Fruit fly (Drosophila melanogaster) whole organism, embryonic: ENCODE data around the gene und.

ENCODE experiments used
- Atf-2 ChIP-seq: fragments of 200-800 bp; sonication (Bioruptor generic); optimal IDR thresholded peaks from 2 replicates; lab custom pipeline; 2016; ENCODE audit warnings: missing biosample characterization, missing genetic modification characterization
- Awh ChIP-seq: fragments of 200-800 bp; sonication (Bioruptor generic); IDR thresholded peaks from 2 replicates; pipeline ENCODE4, ENCODE4 v1.3.6; 2022; ENCODE audit warnings: missing biosample characterization, missing genetic modification characterization
- CG1024 ChIP-seq: fragments of 200-800 bp; sonication (Bioruptor generic); IDR thresholded peaks from 2 replicates; pipeline ENCODE4 v1.3.6; 2022; ENCODE audit warnings: missing biosample characterization, missing genetic modification characterization
- CG10321 ChIP-seq: fragments of 200-800 bp; sonication (Bioruptor generic); IDR thresholded peaks from 2 replicates; pipeline ENCODE4 v1.3.6; 2022; ENCODE audit warnings: missing biosample characterization, missing genetic modification characterization
- CG10979 ChIP-seq: fragments of 200-800 bp; sonication (Bioruptor generic); optimal IDR thresholded peaks from 2 replicates; lab custom pipeline; 2018; ENCODE audit warnings: missing biosample characterization, mild to moderate bottlenecking, missing genetic modification characterization, moderate library complexity
- CG12299 ChIP-seq: fragments of 200-800 bp; sonication (Bioruptor generic); optimal IDR thresholded peaks from 2 replicates; lab custom pipeline; 2018; ENCODE audit warnings: missing biosample characterization, mild to moderate bottlenecking, missing genetic modification characterization
- CG15601 ChIP-seq: fragments of 200-800 bp; sonication (Bioruptor generic); optimal IDR thresholded peaks from 3 replicates; lab custom pipeline; 2019; ENCODE audit warnings: missing biosample characterization, mild to moderate bottlenecking, missing genetic modification characterization, moderate library complexity
- CG18599 ChIP-seq: fragments of 200-800 bp; sonication (Bioruptor generic); optimal IDR thresholded peaks from 3 replicates; lab custom pipeline; 2017; ENCODE audit warnings: missing biosample characterization, missing genetic modification characterization, mild to moderate bottlenecking, moderate library complexity, missing genetic modification reagents
- CG18619 ChIP-seq: fragments of 200-800 bp; sonication (Bioruptor generic); optimal IDR thresholded peaks from 3 replicates; lab custom pipeline; 2017; ENCODE audit warnings: missing biosample characterization, mild to moderate bottlenecking, missing genetic modification characterization
- CG30431 ChIP-seq: fragments of 200-800 bp; sonication (Bioruptor generic); optimal IDR thresholded peaks from 2 replicates; lab custom pipeline; 2017; ENCODE audit warnings: missing biosample characterization, missing genetic modification characterization
- CG34224 ChIP-seq: fragments of 200-800 bp; sonication (Bioruptor generic); IDR thresholded peaks from 3 replicates; pipeline ENCODE4 v1.3.6; 2022; ENCODE audit warnings: missing biosample characterization, missing genetic modification characterization; ENCODE audit not compliant: partially characterized antibody
- CG6689 ChIP-seq: fragments of 200-800 bp; sonication (Bioruptor generic); IDR thresholded peaks from 2 replicates; pipeline ENCODE4 v1.3.6; 2022; ENCODE audit warnings: missing biosample characterization, missing genetic modification characterization
- CG6791 ChIP-seq: fragments of 200-800 bp; sonication (Bioruptor generic); IDR thresholded peaks from 3 replicates; pipeline ENCODE4 v1.3.6; 2022; ENCODE audit warnings: missing biosample characterization, missing genetic modification characterization; ENCODE audit not compliant: partially characterized antibody
- CG7357 ChIP-seq: fragments of 200-800 bp; sonication (Bioruptor generic); IDR thresholded peaks from 3 replicates; pipeline ENCODE4 v1.3.6; 2022; ENCODE audit warnings: missing biosample characterization, missing genetic modification characterization
- CG7786 ChIP-seq: fragments of 200-800 bp; sonication (Bioruptor generic); optimal IDR thresholded peaks from 2 replicates; lab custom pipeline; 2016; ENCODE audit warnings: missing biosample characterization, missing genetic modification characterization
- CHES-1-like ChIP-seq: fragments of 200-800 bp; sonication (Bioruptor generic); optimal IDR thresholded peaks from 2 replicates; lab custom pipeline; 2016; ENCODE audit warnings: missing biosample characterization, missing genetic modification characterization
- Drgx ChIP-seq: fragments of 200-800 bp; sonication (Bioruptor generic); IDR thresholded peaks from 2 replicates; pipeline ENCODE4 v1.3.6; 2022; ENCODE audit warnings: missing biosample characterization, missing genetic modification characterization
- GATAe ChIP-seq: fragments of 200-800 bp; sonication (Bioruptor generic); conservative IDR thresholded peaks from 2 replicates; pipeline ENCODE4 v1.3.6; 2022; ENCODE audit warnings: missing biosample characterization, missing genetic modification characterization
- Gug ChIP-seq: fragments of 200-800 bp; sonication (Bioruptor generic); IDR thresholded peaks from 4 replicates; pipeline ENCODE4 v1.3.6; 2022; ENCODE audit warnings: missing biosample characterization, missing genetic modification characterization
- HLH4C ChIP-seq: fragments of 200-800 bp; sonication (Bioruptor generic); IDR thresholded peaks from 3 replicates; pipeline ENCODE4 v1.3.6; 2022; ENCODE audit warnings: missing biosample characterization, missing genetic modification characterization; ENCODE audit not compliant: partially characterized antibody
- HLHmδ ChIP-seq: fragments of 200-800 bp; sonication (Bioruptor generic); optimal IDR thresholded peaks from 2 replicates; lab custom pipeline; 2018; ENCODE audit warnings: missing biosample characterization, mild to moderate bottlenecking, missing genetic modification characterization, moderate library complexity
- Lim3 ChIP-seq: fragments of 200-800 bp; sonication (Bioruptor generic); IDR thresholded peaks from 2 replicates; pipeline ENCODE4 v1.3.6; 2022; ENCODE audit warnings: missing biosample characterization, missing genetic modification characterization
- MESR4 ChIP-seq: fragments of 200-800 bp; sonication (Bioruptor generic); optimal IDR thresholded peaks from 2 replicates; lab custom pipeline; 2018; ENCODE audit warnings: missing biosample characterization, mild to moderate bottlenecking, missing genetic modification characterization, moderate library complexity
- NC2β ChIP-seq: fragments of 200-800 bp; sonication (Bioruptor generic); optimal IDR thresholded peaks from 2 replicates; lab custom pipeline; 2016; ENCODE audit warnings: missing biosample characterization, missing genetic modification characterization
- Oli ChIP-seq: fragments of 200-800 bp; sonication (Bioruptor generic); optimal IDR thresholded peaks from 2 replicates; lab custom pipeline; 2018; ENCODE audit warnings: missing biosample characterization, mild to moderate bottlenecking, missing genetic modification characterization, moderate library complexity
- Opbp ChIP-seq: fragments of 200-800 bp; sonication (Bioruptor generic); IDR thresholded peaks from 3 replicates; pipeline ENCODE4 v1.3.6; 2022; ENCODE audit warnings: missing biosample characterization, missing genetic modification characterization; ENCODE audit not compliant: partially characterized antibody
- Ravus ChIP-seq: fragments of 200-800 bp; sonication (Bioruptor generic); IDR thresholded peaks from 2 replicates; pipeline ENCODE4 v1.3.6; 2022; ENCODE audit warnings: missing biosample characterization, missing genetic modification characterization
- Rfx ChIP-seq: fragments of 200-800 bp; sonication (Bioruptor generic); IDR thresholded peaks from 2 replicates; pipeline ENCODE4 v1.3.6; 2022; ENCODE audit warnings: missing biosample characterization, missing genetic modification characterization
- TFAM ChIP-seq: fragments of 200-800 bp; sonication (Bioruptor generic); optimal IDR thresholded peaks from 2 replicates; lab custom pipeline; 2017; ENCODE audit warnings: missing biosample characterization, missing genetic modification characterization, inconsistent platforms
- bbx ChIP-seq: fragments of 200-800 bp; sonication (Bioruptor generic); IDR thresholded peaks from 2 replicates; pipeline ENCODE4 v1.3.6; 2022; ENCODE audit warnings: missing biosample characterization, missing genetic modification characterization; ENCODE audit not compliant: partially characterized antibody
- chinmo ChIP-seq: fragments of 200-800 bp; sonication (Bioruptor generic); IDR thresholded peaks from 4 replicates; pipeline ENCODE4 v1.3.6; 2022; ENCODE audit warnings: missing biosample characterization, missing genetic modification characterization; ENCODE audit not compliant: partially characterized antibody
- crc ChIP-seq: fragments of 200-800 bp; sonication (Bioruptor generic); optimal IDR thresholded peaks from 2 replicates; lab custom pipeline; 2016; ENCODE audit warnings: missing biosample characterization, missing genetic modification characterization
- crol ChIP-seq: fragments of 200-800 bp; sonication (Bioruptor generic); IDR thresholded peaks from 2 replicates; pipeline ENCODE4 v1.3.6; 2022; ENCODE audit warnings: missing biosample characterization, missing genetic modification characterization
- crp ChIP-seq, 2 experiments: fragments of 200-800 bp; sonication (Bioruptor generic); optimal IDR thresholded peaks; 2 replicates in 1 of 2; 3 replicates in 1 of 2; lab custom pipeline; 2017; ENCODE audit warnings: missing biosample characterization in 2 of 2, missing genetic modification characterization in 2 of 2, mild to moderate bottlenecking in 1 of 2, moderate library complexity in 1 of 2
- cwo ChIP-seq: fragments of 200-800 bp; sonication (Bioruptor generic); optimal IDR thresholded peaks from 3 replicates; lab custom pipeline; 2017; ENCODE audit warnings: missing biosample characterization, missing genetic modification characterization, mild to moderate bottlenecking, moderate library complexity, missing genetic modification reagents
- dm ChIP-seq: fragments of 200-800 bp; sonication (Bioruptor generic); optimal IDR thresholded peaks from 3 replicates; lab custom pipeline; 2016; ENCODE audit warnings: missing biosample characterization, missing genetic modification characterization
- fd102C ChIP-seq: fragments of 200-800 bp; sonication (Bioruptor generic); optimal IDR thresholded peaks from 2 replicates; lab custom pipeline; 2018; ENCODE audit warnings: missing biosample characterization, mild to moderate bottlenecking, missing genetic modification characterization, moderate library complexity
- fd96Cb ChIP-seq: fragments of 200-800 bp; sonication (Bioruptor generic); optimal IDR thresholded peaks from 2 replicates; lab custom pipeline; 2018; ENCODE audit warnings: missing biosample characterization, mild to moderate bottlenecking, missing genetic modification characterization, moderate library complexity
- fu2 ChIP-seq: fragments of 200-800 bp; sonication (Bioruptor generic); optimal IDR thresholded peaks from 2 replicates; lab custom pipeline; 2016; ENCODE audit warnings: missing biosample characterization, missing genetic modification characterization
- gsb ChIP-seq: fragments of 200-800 bp; sonication (Bioruptor generic); IDR thresholded peaks from 2 replicates; pipeline ENCODE4 v1.3.6; 2022; ENCODE audit warnings: missing biosample characterization, missing genetic modification characterization
- lola ChIP-seq, 3 experiments: fragments of >200 bp in 2 of 3; fragments of 200-800 bp in 1 of 3; sonication (Bioruptor generic) in 1 of 3; optimal IDR thresholded peaks; 2 replicates each; lab custom pipeline; 2017 to 2019; ENCODE audit warnings: missing biosample characterization in 3 of 3, missing genetic modification characterization in 3 of 3, mild to moderate bottlenecking in 1 of 3, moderate library complexity in 1 of 3
- scrt ChIP-seq: fragments of 200-800 bp; sonication (Bioruptor generic); optimal IDR thresholded peaks from 2 replicates; lab custom pipeline; 2018; ENCODE audit warnings: missing biosample characterization, mild to moderate bottlenecking, missing genetic modification characterization, moderate library complexity
- sd ChIP-seq: fragments of 200-800 bp; sonication (Bioruptor generic); optimal IDR thresholded peaks from 3 replicates; lab custom pipeline; 2018; ENCODE audit warnings: missing biosample characterization, mild to moderate bottlenecking, missing genetic modification characterization, moderate library complexity
- sug ChIP-seq: fragments of 200-800 bp; optimal IDR thresholded peaks from 2 replicates; lab custom pipeline; 2019; ENCODE audit warnings: missing biosample characterization, mild to moderate bottlenecking, missing genetic modification characterization, moderate library complexity
- tin ChIP-seq: fragments of 200-800 bp; sonication (Bioruptor generic); optimal IDR thresholded peaks from 3 replicates; lab custom pipeline; 2016; ENCODE audit warnings: missing biosample characterization, missing genetic modification characterization
- trem ChIP-seq: fragments of 200-800 bp; optimal IDR thresholded peaks from 3 replicates; lab custom pipeline; 2019; ENCODE audit warnings: missing biosample characterization, mild to moderate bottlenecking, missing genetic modification characterization, moderate library complexity
- ttk ChIP-seq: fragments of 200-800 bp; sonication (Bioruptor generic); IDR thresholded peaks from 2 replicates; pipeline ENCODE4 v2.1.2; 2022; ENCODE audit warnings: missing biosample characterization, missing genetic modification characterization
- unc-4 ChIP-seq: fragments of 200-800 bp; sonication (Bioruptor generic); IDR thresholded peaks from 2 replicates; pipeline ENCODE4 v1.3.6; 2022; ENCODE audit warnings: missing biosample characterization, missing genetic modification characterization; ENCODE audit not compliant: partially characterized antibody
- unpg ChIP-seq: fragments of 200-800 bp; sonication (Bioruptor generic); optimal IDR thresholded peaks from 3 replicates; lab custom pipeline; 2018; ENCODE audit warnings: missing biosample characterization, mild to moderate bottlenecking, missing genetic modification characterization, moderate library complexity
- zfh2 ChIP-seq: fragments of 200-800 bp; sonication (Bioruptor generic); optimal IDR thresholded peaks from 2 replicates; lab custom pipeline; 2016; ENCODE audit warnings: missing biosample characterization, missing genetic modification characterization

Gene und

DNA sequence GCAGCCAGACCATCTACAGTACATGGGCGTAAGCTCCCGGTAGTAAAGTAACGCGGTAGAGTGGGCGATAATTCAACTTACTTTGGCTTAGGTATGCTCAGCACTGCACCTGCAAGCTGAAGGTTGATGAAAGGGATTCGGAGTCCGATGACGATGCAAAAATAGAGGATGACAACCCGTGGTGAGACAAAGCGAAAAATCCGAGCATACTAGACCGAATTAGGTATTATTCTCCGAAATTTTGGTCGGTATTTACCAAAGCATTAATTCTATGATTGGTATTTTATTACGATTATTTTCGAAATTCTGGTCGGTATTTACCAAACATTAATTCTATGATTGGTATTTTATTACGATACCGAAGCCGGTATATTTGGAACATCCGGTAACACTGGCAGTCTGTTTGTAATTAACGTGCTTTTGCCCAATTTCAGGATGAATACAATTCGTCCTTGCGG lies 27.4 kb downstream of the und start, which contains the start of gene CG4036 (continued):
- TF ChIP-seq CG6791 (GFP tag; lab: Robert Waterston, UW): peak; percentile 16; the same call in 1 of the 3 replicates
- no peak for TF ChIP-seq crc (GFP tag; lab: Kevin White, UChicago)
- peak; percentile 91 for TF ChIP-seq MESR4
- TF ChIP-seq CHES-1-like (GFP tag; lab: Kevin White, UChicago): peak; percentile 30
- no peak for TF ChIP-seq tin (GFP tag; lab: Kevin White, UChicago)
- no peak for TF ChIP-seq CG6689 (GFP tag; lab: Robert Waterston, UW)
- no peak for TF ChIP-seq sd (tag; lab: Kevin White, UChicago)
- TF ChIP-seq CG7786 (GFP tag; lab: Kevin White, UChicago): no peak
- TF ChIP-seq Drgx (GFP tag; lab: Robert Waterston, UW): no peak
- TF ChIP-seq crp (GFP tag; optimal IDR thresholded peaks at IDR 0.05; lab: Kevin White, UChicago): no peak
- peak; percentile 17 for TF ChIP-seq HLHmδ (GFP tag; lab: Kevin White, UChicago)
- no peak for TF ChIP-seq gsb
- no peak for TF ChIP-seq cwo (GFP tag; lab: Kevin White, UChicago)
- 0 out of 2 replicates have a peak, but pooled peaks have one; percentile 24 for TF ChIP-seq bbx (GFP tag; lab: Robert Waterston, UW)
- no peak for TF ChIP-seq GATAe
- no peak for TF ChIP-seq Oli (tag; lab: Kevin White, UChicago)
- TF ChIP-seq zfh2 (GFP tag; lab: Kevin White, UChicago): no peak
- TF ChIP-seq fd102C (GFP tag; lab: Kevin White, UChicago): no peak
- TF ChIP-seq Opbp (GFP tag; lab: Robert Waterston, UW): peak; percentile 59; the same call in 1 of the 3 replicates
- no peak for TF ChIP-seq Rfx (GFP tag; lab: Robert Waterston, UW)
- TF ChIP-seq Ravus (GFP tag; lab: Robert Waterston, UW): no peak
- TF ChIP-seq unc-4 (GFP tag; lab: Robert Waterston, UW): 0 out of 2 replicates have a peak, but pooled peaks have one; percentile 37
- peak; percentile 60 for TF ChIP-seq trem
- TF ChIP-seq fu2 (GFP tag; lab: Kevin White, UChicago): no peak
- no peak for TF ChIP-seq sug (tag; lab: Kevin White, UChicago)
- peak; percentile 19 for TF ChIP-seq CG10979
- TF ChIP-seq Atf-2: no peak
- TF ChIP-seq NC2β: no peak
- TF ChIP-seq CG30431 (GFP tag; lab: Kevin White, UChicago): no peak
- TF ChIP-seq TFAM: no peak
- no peak for TF ChIP-seq CG18599 (GFP tag; lab: Kevin White, UChicago)
- TF ChIP-seq CG10321 (GFP tag; lab: Robert Waterston, UW): no peak
- TF ChIP-seq crol (GFP tag; lab: Robert Waterston, UW): no peak
- TF ChIP-seq CG12299 (tag; lab: Kevin White, UChicago): no peak
- no peak for TF ChIP-seq lola (GFP tag; optimal IDR thresholded peaks at IDR 0.05; lab: Kevin White, UChicago)
- no peak for TF ChIP-seq Lim3 (GFP tag; lab: Robert Waterston, UW)
- TF ChIP-seq CG7357 (GFP tag; lab: Robert Waterston, UW): no peak
- no peak for TF ChIP-seq unpg
- 0 out of 3 replicates have a peak, but pooled peaks have one; percentile 9 for TF ChIP-seq CG34224 (GFP tag; lab: Robert Waterston, UW)
- no peak for TF ChIP-seq CG1024 (GFP tag; lab: Robert Waterston, UW)
- TF ChIP-seq dm (GFP tag; lab: Kevin White, UChicago): peak; percentile 75
- TF ChIP-seq CG18619 (GFP tag; lab: Kevin White, UChicago): no peak
- TF ChIP-seq fd96Cb (tag; lab: Kevin White, UChicago): no peak
- no peak for TF ChIP-seq HLH4C
- TF ChIP-seq Awh (GFP tag; lab: Robert Waterston, UW): no peak
- TF ChIP-seq scrt (GFP tag; lab: Kevin White, UChicago): no peak
- no peak for TF ChIP-seq Gug (GFP tag; lab: Robert Waterston, UW)
- TF ChIP-seq CG15601 (tag; lab: Kevin White, UChicago): peak; percentile 35
- 0 out of 4 replicates have a peak, but pooled peaks have one; percentile 35 for TF ChIP-seq chinmo (GFP tag; lab: Robert Waterston, UW)
- no peak for TF ChIP-seq ttk (GFP tag; lab: Robert Waterston, UW)
